Worm (Caenorhabditis elegans) whole organism, L4 larva: ENCODE data around the gene obr-2.

Experiments
- F37D6.2 ChIP-seq: sonication (generic microtip); optimal IDR thresholded peaks from 2 replicates; lab custom pipeline; 2016; ENCODE audit warnings: mild to moderate bottlenecking, missing genetic modification characterization, missing compliant biosample characterization
- R02D3.7 ChIP-seq: fragments of 150-350 bp; sonication (generic microtip); optimal IDR thresholded peaks from 3 replicates; lab custom pipeline; 2014; ENCODE audit warnings: missing biosample characterization, missing genetic modification characterization
- Y48G9A.11 ChIP-seq: fragments of 200-800 bp; sonication (Bioruptor generic); IDR thresholded peaks from 2 replicates; pipeline ENCODE4 v1.3.6; 2022; ENCODE audit warnings: missing genetic modification reagents, missing genetic modification characterization, missing compliant biosample characterization
- ZK546.5 ChIP-seq, 2 experiments: sonication (generic microtip); optimal IDR thresholded peaks; 2 replicates each; lab custom pipeline; 2017; ENCODE audit warnings: missing biosample characterization in 2 of 2, missing genetic modification characterization in 2 of 2
- aha-1 ChIP-seq: fragments of 150-350 bp; peaks from one replicate; lab custom pipeline; 2014; ENCODE audit warnings: missing biosample characterization, missing genetic modification characterization
- aly-2 ChIP-seq: sonication (generic microtip); optimal IDR thresholded peaks from 2 replicates; lab custom pipeline; 2018; ENCODE audit warnings: missing biosample characterization, missing genetic modification characterization
- ceh-20 ChIP-seq: fragments of 200-800 bp; sonication (Bioruptor generic); IDR thresholded peaks from 2 replicates; pipeline ENCODE4 v1.3.6; 2022; ENCODE audit warnings: missing genetic modification reagents, missing genetic modification characterization, missing compliant biosample characterization
- daf-12 ChIP-seq: fragments of 150-350 bp; optimal IDR thresholded peaks from 2 replicates; lab custom pipeline; 2014; ENCODE audit warnings: missing biosample characterization, missing genetic modification reagents, missing genetic modification characterization
- daf-16 ChIP-seq, 3 experiments: sonication (generic microtip); optimal IDR thresholded peaks; 2 replicates each; lab custom pipeline; 2016 to 2017; ENCODE audit warnings: missing genetic modification characterization in 3 of 3, missing genetic modification reagents in 3 of 3, mild to moderate bottlenecking in 2 of 3, missing compliant biosample characterization in 2 of 3, missing biosample characterization in 1 of 3, moderate library complexity in 1 of 3
- daf-8 ChIP-seq: fragments of 200-800 bp; sonication (Bioruptor generic); IDR thresholded peaks from 2 replicates; pipeline ENCODE4 v1.3.6; 2022; ENCODE audit warnings: missing genetic modification characterization, missing compliant biosample characterization
- dmd-8 ChIP-seq: fragments of 200-800 bp; sonication (Bioruptor generic); IDR thresholded peaks from 2 replicates; pipeline ENCODE4 v1.3.6; 2022; ENCODE audit warnings: missing genetic modification characterization, missing compliant biosample characterization
- egl-43 ChIP-seq: fragments of 200-800 bp; sonication (Bioruptor generic); IDR thresholded peaks from 2 replicates; pipeline ENCODE4 v1.3.6; 2022; ENCODE audit warnings: missing genetic modification reagents, missing genetic modification characterization, missing compliant biosample characterization
- lin-39 ChIP-seq: fragments of 150-350 bp; optimal IDR thresholded peaks from 2 replicates; lab custom pipeline; 2014; ENCODE audit warnings: missing biosample characterization, missing genetic modification reagents, missing genetic modification characterization
- lsy-2 ChIP-seq, 2 experiments: fragments of 150-350 bp in 1 of 2; sonication (generic microtip) in 1 of 2; optimal IDR thresholded peaks; 2 replicates each; lab custom pipeline; 2014 to 2017; ENCODE audit warnings: missing biosample characterization in 2 of 2, missing genetic modification characterization in 2 of 2
- madf-9 ChIP-seq: fragments of 200-800 bp; sonication (Bioruptor generic); conservative IDR thresholded peaks from 2 replicates; pipeline ENCODE4 v1.3.6; 2022; ENCODE audit warnings: missing genetic modification reagents, missing genetic modification characterization, missing compliant biosample characterization
- nhr-28 ChIP-seq: fragments of 150-350 bp; optimal IDR thresholded peaks from 2 replicates; lab custom pipeline; 2014; ENCODE audit warnings: missing biosample characterization, missing genetic modification characterization
- nhr-48 ChIP-seq: sonication (generic microtip); optimal IDR thresholded peaks from 2 replicates; lab custom pipeline; 2016; ENCODE audit warnings: mild to moderate bottlenecking, missing genetic modification characterization, missing compliant biosample characterization
- nhr-77 ChIP-seq: fragments of 150-350 bp; optimal IDR thresholded peaks from 2 replicates; lab custom pipeline; 2014; ENCODE audit warnings: missing biosample characterization, missing genetic modification characterization
- pha-4 ChIP-seq, 2 experiments: fragments of 150-350 bp in 1 of 2; fragments of 200-800 bp in 1 of 2; sonication (Bioruptor generic) in 1 of 2; IDR thresholded peaks in 1 of 2; optimal IDR thresholded peaks in 1 of 2; 2 replicates each; pipeline versions ENCODE4 v1.3.6 to Lab custom; 2014 to 2022; ENCODE audit warnings: missing genetic modification characterization in 2 of 2, missing genetic modification reagents in 2 of 2, missing biosample characterization in 1 of 2, missing compliant biosample characterization in 1 of 2
- php-3 ChIP-seq: fragments of 200-800 bp; sonication (Bioruptor generic); IDR thresholded peaks from 2 replicates; pipeline ENCODE4 v1.3.6; 2022; ENCODE audit warnings: missing genetic modification reagents, missing genetic modification characterization, missing compliant biosample characterization
- pqm-1 ChIP-seq: sonication (generic microtip); optimal IDR thresholded peaks from 2 replicates; lab custom pipeline; 2017; ENCODE audit warnings: missing biosample characterization, missing genetic modification characterization
- tra-1 ChIP-seq: fragments of 200-800 bp; sonication (Bioruptor generic); IDR thresholded peaks from 2 replicates; pipeline ENCODE4 v1.3.6; 2022; ENCODE audit warnings: missing genetic modification reagents, missing genetic modification characterization, missing compliant biosample characterization
- unc-62 ChIP-seq, 3 experiments: fragments of 150-350 bp in 1 of 3; sonication (generic microtip); optimal IDR thresholded peaks in 2 of 3; peaks in 1 of 3; 1 replicate in 1 of 3; 2 replicates in 2 of 3; lab custom pipeline; 2014 to 2017; ENCODE audit warnings: missing biosample characterization in 3 of 3, missing genetic modification characterization in 3 of 3, missing genetic modification reagents in 3 of 3, missing genotype in 1 of 3
- vab-7 ChIP-seq: fragments of 200-800 bp; sonication (Bioruptor generic); IDR thresholded peaks from 2 replicates; pipeline ENCODE4 v1.3.6; 2022; ENCODE audit warnings: missing genetic modification reagents, missing genetic modification characterization, missing compliant biosample characterization
- zip-2 ChIP-seq: fragments of 150-350 bp; optimal IDR thresholded peaks from 2 replicates; lab custom pipeline; 2014; ENCODE audit warnings: missing biosample characterization, missing genetic modification characterization
- ztf-7 ChIP-seq: fragments of 150-350 bp; optimal IDR thresholded peaks from 2 replicates; lab custom pipeline; 2014; ENCODE audit warnings: missing biosample characterization, missing genetic modification characterization

The obr-2 gene

ce11 chrV:15058965-15059364, 44.9 kb upstream of the obr-2 start:
- no peak for TF ChIP-seq F37D6.2 (tag; lab: Kevin White, UChicago)
- no peak for TF ChIP-seq vab-7
- no peak for TF ChIP-seq daf-8 (GFP tag; lab: Robert Waterston, UW)

DNA sequence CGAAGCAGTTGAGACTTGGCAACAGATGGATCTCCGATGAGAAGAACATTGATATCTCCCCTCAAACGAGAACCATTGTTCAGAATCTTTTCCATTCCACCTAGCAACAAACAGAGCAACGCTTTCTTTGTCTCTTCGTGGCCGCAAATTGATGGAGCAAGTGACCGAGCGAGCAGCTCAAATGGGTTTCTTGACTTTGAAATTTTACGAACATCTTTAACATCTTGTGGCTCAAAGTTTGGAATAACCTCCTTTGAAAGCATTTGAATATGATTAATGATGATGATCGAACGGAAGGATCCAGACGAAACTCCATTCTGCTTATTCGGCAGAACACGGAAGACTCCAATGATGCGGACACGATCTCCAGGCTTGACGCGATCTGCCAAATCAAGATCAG, 44.4 kb upstream of the obr-2 start:
- TF ChIP-seq nhr-77 (tag; lab: Kevin White, UChicago) (no peak), R02D3.7 (no peak), unc-62 (GFP tag; optimal IDR thresholded peaks at IDR 0.05 in 1 of 2; lab: Kevin White, UChicago) (peak in 1 of 2 experiments; percentile 98), unc-62 (tag; optimal IDR thresholded peaks at IDR 0.05; lab: Kevin White, UChicago) (no peak)

ce11 chrV:15057724-15058123, 43.7 kb upstream of the obr-2 start:
- TF ChIP-seq aha-1 (tag; lab: Kevin White, UChicago), result peak; percentile 92
- no peak for TF ChIP-seq pha-4 (GFP tag; IDR thresholded peaks at IDR 0.05; lab: Robert Waterston, UW)
- TF ChIP-seq pha-4 (tag; optimal IDR thresholded peaks at IDR 0.05; lab: Kevin White, UChicago), result no peak
- TF ChIP-seq daf-12 (tag; lab: Kevin White, UChicago), result no peak
- no peak for TF ChIP-seq lsy-2 (tag; optimal IDR thresholded peaks at IDR 0.05; lab: Kevin White, UChicago)

- TF ChIP-seq egl-43 (GFP tag; lab: Robert Waterston, UW) (0 out of 2 replicates have a peak, but pooled peaks have one; percentile 24), ZK546.5 (tag; optimal IDR thresholded peaks at IDR 0.05; lab: Kevin White, UChicago) (no peak)
Measured at ce11 chrV:15056346-15056839, 42.3 kb upstream of the obr-2 start.

DNA sequence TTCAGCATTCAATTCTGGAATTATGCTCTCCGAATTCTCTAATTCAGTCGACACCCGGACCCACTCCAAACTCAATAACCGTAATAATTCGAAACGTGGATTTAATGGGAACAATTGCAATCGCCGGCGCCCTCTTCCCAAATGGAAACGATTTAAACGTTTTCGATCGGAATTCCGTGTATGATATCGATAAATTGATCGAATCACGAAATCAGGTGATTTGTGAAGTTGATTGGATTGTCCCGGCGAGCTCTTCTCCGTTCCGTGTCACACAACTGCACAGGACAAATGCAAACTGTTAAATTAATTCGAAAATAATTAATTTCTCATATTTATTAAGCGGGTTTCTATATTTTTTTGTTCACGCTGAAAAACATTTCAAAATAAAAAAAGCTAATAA, 41.8 kb upstream of the obr-2 start, which contains the start of gene C25D7.16:
Gene C25D7.16 (plus strand): TSS at position 301 of the 400 bp plus-strand sequence.
- no peak for TF ChIP-seq php-3 (GFP tag; lab: Robert Waterston, UW)
- peak; percentile 49 for TF ChIP-seq aha-1 (tag; lab: Kevin White, UChicago)
- TF ChIP-seq, all 104 proteins: peak for 1

ce11 chrV:15054733-15055132, 40.7 kb upstream of the obr-2 start:
- TF ChIP-seq ceh-20 (GFP tag; lab: Robert Waterston, UW) (no peak), aha-1 (tag; lab: Kevin White, UChicago) (peak; percentile 91), dmd-8 (GFP tag; lab: Robert Waterston, UW) (no peak)

DNA sequence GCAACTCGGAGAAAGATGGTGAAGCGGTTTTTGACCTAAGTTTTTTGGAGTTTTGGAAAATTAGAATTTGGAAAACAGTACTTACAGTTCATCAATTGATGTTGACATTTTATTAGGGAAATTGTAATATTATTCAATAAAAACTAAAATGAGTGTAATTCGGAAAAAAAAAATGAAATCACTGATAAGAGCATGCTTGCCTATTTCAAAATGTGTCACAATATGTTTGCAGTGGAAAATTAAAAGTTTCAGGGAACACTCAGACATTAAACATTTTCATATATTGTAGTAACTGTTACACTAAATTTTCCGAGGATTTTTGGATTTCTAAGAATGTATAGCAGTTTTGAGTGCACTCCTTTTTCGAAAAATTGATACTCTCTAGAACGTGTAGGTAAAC, 38.3 kb upstream of the obr-2 start, which contains the start of the genes fbxa-82 and C25D7.5:
Gene fbxa-82 (minus strand): TSS at position 163 of the 400 bp plus-strand sequence.
Gene C25D7.5 (plus strand): TSS at position 283 of the 400 bp plus-strand sequence.
- TF ChIP-seq Y48G9A.11 (GFP tag; lab: Robert Waterston, UW), result no peak
- no peak for TF ChIP-seq daf-16 (GFP tag; optimal IDR thresholded peaks at IDR 0.05; lab: Kevin White, UChicago)
- TF ChIP-seq daf-16 (tag; optimal IDR thresholded peaks at IDR 0.05; lab: Kevin White, UChicago), result peak; percentile 59
- TF ChIP-seq pqm-1 (tag; lab: Kevin White, UChicago), result peak; percentile 24
- TF ChIP-seq nhr-77 (tag; lab: Kevin White, UChicago), result peak; percentile 57
- peak; percentile 82 for TF ChIP-seq zip-2
- no peak for TF ChIP-seq R02D3.7
- TF ChIP-seq nhr-48 (tag; lab: Kevin White, UChicago), result no peak
- TF ChIP-seq ztf-7 (tag; lab: Kevin White, UChicago), result peak; percentile 62
- TF ChIP-seq madf-9 (GFP tag; lab: Robert Waterston, UW), result no peak
- TF ChIP-seq nhr-28 (tag; lab: Kevin White, UChicago), result peak; percentile 43
- TF ChIP-seq lin-39 (tag; lab: Kevin White, UChicago), result no peak
- TF ChIP-seq tra-1 (GFP tag; lab: Robert Waterston, UW), result no peak
- TF ChIP-seq aly-2, result no peak
